Worm (Caenorhabditis elegans): ENCODE data around the gene pqn-96.

The pqn-96 gene

ce11 chrIII:8411976-8412375 is 27.2 kb downstream of the pqn-96 start:
- TF ChIP-seq egrh-3 (GFP tag; IDR thresholded peaks at IDR 0.05) (peak; percentile 23; the same call in 1 of the 2 replicates), hmg-1.2 (GFP tag; IDR thresholded peaks at IDR 0.05) (peak; percentile 78), nhr-80 (tag; optimal IDR thresholded peaks at IDR 0.05) (peak; percentile 96), ztf-26 (tag; optimal IDR thresholded peaks at IDR 0.05) (no peak), mxl-1 (tag; optimal IDR thresholded peaks at IDR 0.05) (no peak), him-1 (tag; optimal IDR thresholded peaks at IDR 0.05) (peak; percentile 6), F37B4.10 (GFP tag; IDR thresholded peaks at IDR 0.05) (no peak), gei-17 (GFP tag; optimal IDR thresholded peaks at IDR 0.05) (no peak), dox-1 (GFP tag; IDR thresholded peaks at IDR 0.05) (peak; percentile 80; the same call in 1 of the 2 replicates), cebp-1 (GFP tag; IDR thresholded peaks at IDR 0.05) (peak; percentile 90), cebp-1 (tag; optimal IDR thresholded peaks at IDR 0.05) (peak; percentile 94), ztf-18 (tag; optimal IDR thresholded peaks at IDR 0.05) (peak; percentile 62), lin-35 (GFP tag; optimal IDR thresholded peaks at IDR 0.05) (peak in 1 of 3 experiments; percentile 48), hlh-12 (tag; optimal IDR thresholded peaks at IDR 0.05) (no peak), B0336.3 (GFP tag; IDR thresholded peaks at IDR 0.05) (peak; percentile 47; the same call in 1 of the 2 replicates), snpc-1.3 (tag; optimal IDR thresholded peaks at IDR 0.05; ENCODE audit: insufficient read depth) (peak; percentile 11), lin-40 (tag; optimal IDR thresholded peaks at IDR 0.05) (peak; percentile 41), attf-6 (GFP tag; IDR thresholded peaks at IDR 0.05) (no peak), dpl-1 (GFP tag; optimal IDR thresholded peaks at IDR 0.05) (no peak), somi-1 (GFP tag; optimal IDR thresholded peaks at IDR 0.05) (no peak), lag-1 (GFP tag; IDR thresholded peaks at IDR 0.05) (no peak), tbx-9 (tag; optimal IDR thresholded peaks at IDR 0.05; ENCODE audit: borderline replicate concordance) (no peak), let-607 (tag; optimal IDR thresholded peaks at IDR 0.05) (peak; percentile 10 to 15), F23B12.7 (tag; optimal IDR thresholded peaks at IDR 0.05; ENCODE audit: insufficient read depth) (peak; percentile 13), K11D2.4 (GFP tag; IDR thresholded peaks at IDR 0.05) (0 out of 2 replicates have a peak, but pooled peaks have one; percentile 25), snpc-4 (GFP tag; optimal IDR thresholded peaks at IDR 0.05) (no peak), snpc-4 (tag; optimal IDR thresholded peaks at IDR 0.05) (peak in 3 of 4 experiments; percentile 2 to 52 (median 18)), sdz-38 (tag; optimal IDR thresholded peaks at IDR 0.05) (no peak), nfyb-1 (GFP tag; IDR thresholded peaks at IDR 0.05) (0 out of 2 replicates have a peak, but pooled peaks have one; percentile 43), F52B5.7 (tag; optimal IDR thresholded peaks at IDR 0.05) (no peak), Y56A3A.18 (GFP tag; IDR thresholded peaks at IDR 0.05) (0 out of 2 replicates have a peak, but pooled peaks have one; percentile 48), attf-5 (GFP tag; optimal IDR thresholded peaks at IDR 0.05) (peak; percentile 88), ceh-58 (GFP tag; IDR thresholded peaks at IDR 0.05) (no peak), tbp1 (GFP tag; optimal IDR thresholded peaks at IDR 0.05) (peak; percentile 37), madf-6 (GFP tag; IDR thresholded peaks at IDR 0.05) (peak; percentile 32; the same call in 1 of the 2 replicates), F49E8.2 (tag; optimal IDR thresholded peaks at IDR 0.05; ENCODE audit: insufficient read depth) (no peak), pha-4 (tag; optimal IDR thresholded peaks at IDR 0.05) (peak; percentile 56), nhr-179 (tag; optimal IDR thresholded peaks at IDR 0.05) (no peak), F55B11.4 (tag; optimal IDR thresholded peaks at IDR 0.05; ENCODE audit: borderline replicate concordance, insufficient read depth) (no peak), K12H6.12 (tag; optimal IDR thresholded peaks at IDR 0.05) (peak; percentile 67), B0035.1 (tag; optimal IDR thresholded peaks at IDR 0.05) (no peak), lin-54 (GFP tag; optimal IDR thresholded peaks at IDR 0.05) (peak; percentile 35), madf-10 (tag; optimal IDR thresholded peaks at IDR 0.05) (peak; percentile 3), tlf-1 (GFP tag; optimal IDR thresholded peaks at IDR 0.05) (no peak), hrde-1 (tag; optimal IDR thresholded peaks at IDR 0.05; ENCODE audit: borderline replicate concordance) (no peak), ceh-27 (GFP tag; optimal IDR thresholded peaks at IDR 0.05) (peak; percentile 35)
